Worm (Caenorhabditis elegans): ENCODE results near the gene Y49F6C.2.

Gene Y49F6C.2

ce11 chrII:3370061-3370460, 8.3 kb upstream of the Y49F6C.2 start, which contains the start of gene Y49F6C.8:
Gene Y49F6C.8, minus strand, starts transcription at chrII:3370111.
- no peak for TF ChIP-seq F13C5.2 (tag; optimal IDR thresholded peaks at IDR 0.05)
- no peak for TF ChIP-seq hmbx-1 (tag; optimal IDR thresholded peaks at IDR 0.05)

ce11 chrII:3371010-3371409, 7.4 kb upstream of the Y49F6C.2 start, which contains the start of gene bath-23:
Gene bath-23, plus strand, starts transcription at chrII:3371310.
- TF ChIP-seq ets-7 (tag; optimal IDR thresholded peaks at IDR 0.05): no peak
- TF ChIP-seq tbx-11 (GFP tag; IDR thresholded peaks at IDR 0.05): no peak
- TF ChIP-seq tra-4 (tag; optimal IDR thresholded peaks at IDR 0.05): no peak
- no peak for TF ChIP-seq flt-1 (GFP tag; IDR thresholded peaks at IDR 0.05)
- TF ChIP-seq ama-1 (optimal IDR thresholded peaks at IDR 0.05): no peak
- no peak for TF ChIP-seq hnd-1 (tag; optimal IDR thresholded peaks at IDR 0.05)
- TF ChIP-seq hmg-4 (GFP tag; optimal IDR thresholded peaks at IDR 0.05): no peak
- no peak for TF ChIP-seq hmbx-1 (tag; optimal IDR thresholded peaks at IDR 0.05)

ce11 chrII:3373875-3374274, 4.5 kb upstream of the Y49F6C.2 start:
- TF ChIP-seq aly-1 (tag; optimal IDR thresholded peaks at IDR 0.05): no peak
- no peak for TF ChIP-seq tbx-11 (GFP tag; IDR thresholded peaks at IDR 0.05)
- TF ChIP-seq ets-7 (tag; optimal IDR thresholded peaks at IDR 0.05): peak; percentile 24
- no peak for TF ChIP-seq sea-1 (GFP tag; conservative IDR thresholded peaks at IDR 0.05)

DNA sequence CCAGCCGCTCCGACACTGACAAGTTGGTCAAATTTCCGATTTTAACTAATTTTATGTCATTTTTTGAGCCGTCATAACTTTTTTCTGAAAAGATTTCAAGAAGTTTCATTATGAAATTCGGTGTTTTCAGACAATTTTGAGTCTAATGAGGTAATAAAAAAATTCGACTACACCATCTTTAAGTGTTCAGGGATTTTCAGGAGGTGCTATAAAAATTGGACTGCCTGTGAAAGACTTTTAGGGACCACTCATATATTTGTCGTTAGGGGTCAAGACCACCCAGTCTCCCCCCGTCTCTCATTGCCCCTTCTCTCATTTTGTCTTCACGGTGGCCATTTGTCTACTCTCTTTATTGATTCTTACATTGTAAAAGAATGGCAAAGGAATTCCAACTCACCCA, 3.6 kb upstream of the Y49F6C.2 start, which contains the start of gene bath-10:
bath-10 (plus strand) TSS at position 301 of the 400 bp plus-strand sequence.
- TF ChIP-seq hmg-4 (GFP tag; optimal IDR thresholded peaks at IDR 0.05): no peak
- no peak for TF ChIP-seq aly-1 (tag; optimal IDR thresholded peaks at IDR 0.05)
- no peak for TF ChIP-seq tra-4 (tag; optimal IDR thresholded peaks at IDR 0.05)
- no peak for TF ChIP-seq hnd-1 (tag; optimal IDR thresholded peaks at IDR 0.05)
- no peak for TF ChIP-seq B0310.2 (tag; optimal IDR thresholded peaks at IDR 0.05)
- no peak for TF ChIP-seq hmbx-1 (tag; optimal IDR thresholded peaks at IDR 0.05)
- no peak for TF ChIP-seq ceh-36 (tag; optimal IDR thresholded peaks at IDR 0.05)
- no peak for TF ChIP-seq flt-1 (GFP tag; IDR thresholded peaks at IDR 0.05)
- TF ChIP-seq sea-1 (GFP tag; conservative IDR thresholded peaks at IDR 0.05): no peak
- TF ChIP-seq ceh-13 (GFP tag; optimal IDR thresholded peaks at IDR 0.05): no peak

- TF ChIP-seq ceh-36 (tag; optimal IDR thresholded peaks at IDR 0.05) (no peak), ets-7 (tag; optimal IDR thresholded peaks at IDR 0.05) (no peak), sea-1 (GFP tag; conservative IDR thresholded peaks at IDR 0.05) (no peak), hmg-4 (GFP tag; optimal IDR thresholded peaks at IDR 0.05) (no peak), flt-1 (GFP tag; IDR thresholded peaks at IDR 0.05) (no peak), scrt-1 (GFP tag; IDR thresholded peaks at IDR 0.05) (no peak), tbx-11 (GFP tag; IDR thresholded peaks at IDR 0.05) (no peak), hnd-1 (tag; optimal IDR thresholded peaks at IDR 0.05) (no peak), hmbx-1 (tag; optimal IDR thresholded peaks at IDR 0.05) (no peak), tbx-37 (GFP tag; conservative IDR thresholded peaks at IDR 0.05) (no peak), ceh-13 (GFP tag; optimal IDR thresholded peaks at IDR 0.05) (no peak)
Measured at ce11 chrII:3375302-3375701, 3.1 kb upstream of the Y49F6C.2 start.

ce11 chrII:3376789-3377188, 1.6 kb upstream of the Y49F6C.2 start, which contains the start of gene bath-9:
Gene bath-9, plus strand, starts transcription at chrII:3377089.
- TF ChIP-seq tbx-37 (GFP tag; conservative IDR thresholded peaks at IDR 0.05): no peak
- no peak for TF ChIP-seq tbx-11 (GFP tag; IDR thresholded peaks at IDR 0.05)
- TF ChIP-seq hnd-1 (tag; optimal IDR thresholded peaks at IDR 0.05): no peak
- no peak for TF ChIP-seq aly-1 (tag; optimal IDR thresholded peaks at IDR 0.05)
- TF ChIP-seq scrt-1 (GFP tag; IDR thresholded peaks at IDR 0.05): no peak
- no peak for TF ChIP-seq hmbx-1 (tag; optimal IDR thresholded peaks at IDR 0.05)
- no peak for TF ChIP-seq ama-1 (optimal IDR thresholded peaks at IDR 0.05)
- TF ChIP-seq flt-1 (GFP tag; IDR thresholded peaks at IDR 0.05): no peak
- TF ChIP-seq F13C5.2 (tag; optimal IDR thresholded peaks at IDR 0.05): no peak
- TF ChIP-seq hmg-4 (GFP tag; optimal IDR thresholded peaks at IDR 0.05): no peak
- no peak for TF ChIP-seq pes-1 (GFP tag; IDR thresholded peaks at IDR 0.05)

DNA sequence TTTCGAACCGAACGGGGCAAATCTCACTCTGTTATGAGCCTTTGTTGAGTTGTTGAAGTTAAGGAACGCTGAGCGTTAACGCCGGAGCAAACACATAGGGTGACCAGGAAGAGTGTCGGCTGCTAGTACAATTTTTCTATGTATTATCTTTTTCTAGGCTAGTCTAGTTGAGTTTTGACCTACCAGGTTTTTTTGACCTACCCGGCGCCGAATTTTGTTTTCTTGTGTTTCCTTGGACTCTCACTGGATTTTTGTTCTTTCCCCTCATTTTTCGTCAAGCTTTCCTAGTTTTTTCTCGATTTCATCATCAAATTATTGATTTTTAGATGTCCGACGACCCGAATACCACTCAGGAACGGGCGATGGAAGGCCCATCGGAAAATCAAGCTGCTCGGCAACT, 3.1 kb downstream of the Y49F6C.2 start, which contains the start of gene T06D4.1:
T06D4.1 (plus strand) TSS at position 321 of the 400 bp plus-strand sequence.
- no peak for TF ChIP-seq hmbx-1 (tag; optimal IDR thresholded peaks at IDR 0.05)
- no peak for TF ChIP-seq tbx-37 (GFP tag; conservative IDR thresholded peaks at IDR 0.05)
- TF ChIP-seq flt-1 (GFP tag; IDR thresholded peaks at IDR 0.05): no peak
- no peak for TF ChIP-seq F13C5.2 (tag; optimal IDR thresholded peaks at IDR 0.05)
- no peak for TF ChIP-seq ets-7 (tag; optimal IDR thresholded peaks at IDR 0.05)
- TF ChIP-seq ama-1 (optimal IDR thresholded peaks at IDR 0.05): no peak
- TF ChIP-seq sea-1 (GFP tag; conservative IDR thresholded peaks at IDR 0.05): no peak
- no peak for TF ChIP-seq scrt-1 (GFP tag; IDR thresholded peaks at IDR 0.05)
- no peak for TF ChIP-seq B0310.2 (tag; optimal IDR thresholded peaks at IDR 0.05)

DNA sequence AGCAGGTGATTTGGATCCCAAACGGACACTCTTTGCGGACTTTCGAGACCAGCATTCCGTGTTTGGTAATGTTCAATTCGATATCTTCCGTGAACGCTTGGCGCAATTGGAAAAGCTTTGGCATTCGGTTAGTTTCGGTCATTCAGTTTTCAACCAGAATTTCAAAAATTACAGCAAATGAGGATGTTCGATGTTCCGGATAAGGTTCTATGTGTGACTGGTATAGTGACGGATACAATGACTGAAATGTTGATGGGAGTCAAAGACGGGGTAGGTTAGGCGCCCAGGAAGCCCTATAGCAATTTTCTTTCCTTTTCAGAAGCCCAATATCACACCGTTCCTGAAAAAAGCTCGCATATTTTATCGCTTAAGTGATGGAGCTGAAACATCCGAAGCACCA, 4.7 kb downstream of the Y49F6C.2 start:
- TF ChIP-seq ceh-36 (tag; optimal IDR thresholded peaks at IDR 0.05) (no peak), tra-4 (tag; optimal IDR thresholded peaks at IDR 0.05) (no peak), pes-1 (GFP tag; IDR thresholded peaks at IDR 0.05) (no peak), flt-1 (GFP tag; IDR thresholded peaks at IDR 0.05) (no peak), ceh-13 (GFP tag; optimal IDR thresholded peaks at IDR 0.05) (no peak), sea-1 (GFP tag; conservative IDR thresholded peaks at IDR 0.05) (no peak), aly-1 (tag; optimal IDR thresholded peaks at IDR 0.05) (no peak), B0310.2 (tag; optimal IDR thresholded peaks at IDR 0.05) (no peak), tbx-37 (GFP tag; conservative IDR thresholded peaks at IDR 0.05) (no peak), hmg-4 (GFP tag; optimal IDR thresholded peaks at IDR 0.05) (no peak), hnd-1 (tag; optimal IDR thresholded peaks at IDR 0.05) (no peak), ama-1 (optimal IDR thresholded peaks at IDR 0.05) (no peak), hmbx-1 (tag; optimal IDR thresholded peaks at IDR 0.05) (no peak), F13C5.2 (tag; optimal IDR thresholded peaks at IDR 0.05) (no peak), ets-7 (tag; optimal IDR thresholded peaks at IDR 0.05) (no peak), tbx-11 (GFP tag; IDR thresholded peaks at IDR 0.05) (no peak), scrt-1 (GFP tag; IDR thresholded peaks at IDR 0.05) (no peak)

Measured in whole organism, early embryonic.